Worm (Caenorhabditis elegans) whole organism, mixed stage, embryonic: ENCODE measurements around the gene T05C3.6.

Experiments used
- ham-2 ChIP-seq: fragments of 200-800 bp; sonication (Bioruptor generic); optimal IDR thresholded peaks from 2 replicates; lab custom pipeline; 2018; ENCODE audit warnings: mild to moderate bottlenecking, missing genetic modification characterization, missing compliant biosample characterization
- lsy-2 ChIP-seq: fragments of 150-350 bp; optimal IDR thresholded peaks from 2 replicates; lab custom pipeline; 2014; ENCODE audit warnings: missing biosample characterization, missing genetic modification characterization
- mls-2 ChIP-seq: sonication (generic microtip); optimal IDR thresholded peaks from 2 replicates; lab custom pipeline; 2016; ENCODE audit warnings: mild to moderate bottlenecking, missing genetic modification characterization, moderate library complexity, missing compliant biosample characterization
- nhr-76 ChIP-seq: sonication (generic microtip); optimal IDR thresholded peaks from 2 replicates; lab custom pipeline; 2017; ENCODE audit warnings: missing biosample characterization, missing genetic modification characterization
- tbx-8 ChIP-seq: fragments of 200-800 bp; sonication (Bioruptor generic); optimal IDR thresholded peaks from 2 replicates; lab custom pipeline; 2018; ENCODE audit warnings: mild to moderate bottlenecking, missing genetic modification characterization, moderate library complexity, missing compliant biosample characterization
- unc-39 ChIP-seq: fragments of 150-350 bp; optimal IDR thresholded peaks from 2 replicates; lab custom pipeline; 2014; ENCODE audit warnings: missing biosample characterization, missing genetic modification characterization
- unc-62 ChIP-seq: fragments of 150-350 bp; optimal IDR thresholded peaks from 2 replicates; lab custom pipeline; 2014; ENCODE audit warnings: missing biosample characterization, missing genetic modification reagents, missing genetic modification characterization

DNA sequence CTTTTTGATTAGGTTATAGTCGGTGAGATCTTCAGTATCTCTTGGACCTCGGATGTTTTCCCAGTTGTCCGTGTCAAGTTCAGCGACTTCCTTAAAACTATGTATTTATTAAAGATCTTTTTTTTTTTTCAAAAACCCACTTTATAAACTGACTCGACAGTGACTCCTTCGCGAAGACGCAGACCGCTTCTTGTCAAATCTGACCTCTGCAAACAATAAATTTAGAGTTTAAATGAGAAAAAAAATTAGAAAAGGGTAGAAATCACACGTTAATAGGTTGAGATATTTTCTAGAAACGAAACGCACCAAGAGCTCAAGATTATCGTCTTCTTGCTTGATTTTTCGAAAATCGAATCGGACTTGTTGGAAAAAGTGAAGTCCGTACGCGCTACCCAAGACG, 45.5 kb downstream of the T05C3.6 start, which contains the start of gene C24G6.8:
- no peak for TF ChIP-seq lsy-2
- no peak for TF ChIP-seq mls-2 (tag; lab: Kevin White, UChicago)
- TF ChIP-seq unc-39 (tag; lab: Kevin White, UChicago): no peak
- no peak for TF ChIP-seq tbx-8 (GFP tag; lab: Kevin White, UChicago)
- TF ChIP-seq unc-62 (GFP tag; lab: Kevin White, UChicago): no peak
- TF ChIP-seq nhr-76 (tag; lab: Kevin White, UChicago): no peak
- no peak for TF ChIP-seq ham-2 (GFP tag; lab: Kevin White, UChicago)
